Fruit fly (Drosophila melanogaster) whole organism, embryonic: ENCODE measurements around the gene CG6790.

Experiments used
- CG15479 ChIP-seq: fragments of 200-800 bp; sonication (Bioruptor generic); optimal IDR thresholded peaks from 3 replicates; lab custom pipeline; 2019; ENCODE audit warnings: missing biosample characterization, mild to moderate bottlenecking, missing genetic modification characterization, moderate library complexity
- CG17328 ChIP-seq: fragments of 200-800 bp; sonication (Bioruptor generic); IDR thresholded peaks from 2 replicates; pipeline ENCODE4 v1.3.6; 2022; ENCODE audit warnings: missing biosample characterization, missing genetic modification characterization
- CG17361 ChIP-seq: fragments of 200-800 bp; sonication (Bioruptor generic); IDR thresholded peaks from 3 replicates; pipeline ENCODE4 v1.3.6; 2022; ENCODE audit warnings: missing biosample characterization, missing genetic modification characterization
- CG17568 ChIP-seq: fragments of 200-800 bp; sonication (Bioruptor generic); optimal IDR thresholded peaks from 2 replicates; lab custom pipeline; 2018; ENCODE audit warnings: missing biosample characterization, mild to moderate bottlenecking, missing genetic modification characterization, moderate library complexity
- CG2120 ChIP-seq: fragments of 200-800 bp; sonication (Bioruptor generic); optimal IDR thresholded peaks from 3 replicates; lab custom pipeline; 2016; ENCODE audit warnings: missing biosample characterization, missing genetic modification characterization
- CG32532 ChIP-seq: fragments of 200-800 bp; sonication (Bioruptor generic); IDR thresholded peaks from 2 replicates; pipeline ENCODE4 v1.3.6; 2022; ENCODE audit warnings: missing biosample characterization, missing genetic modification characterization
- CG33557 ChIP-seq: fragments of 200-800 bp; sonication (Bioruptor generic); optimal IDR thresholded peaks from 2 replicates; lab custom pipeline; 2019; ENCODE audit warnings: missing biosample characterization, mild to moderate bottlenecking, missing genetic modification characterization, moderate library complexity
- CG34422 ChIP-seq: fragments of 200-800 bp; sonication (Bioruptor generic); IDR thresholded peaks from 3 replicates; pipeline ENCODE4 v1.3.6; 2022; ENCODE audit warnings: missing biosample characterization, missing genetic modification characterization
- CG42726 ChIP-seq: fragments of 200-800 bp; sonication (Bioruptor generic); IDR thresholded peaks from 2 replicates; pipeline ENCODE4 v1.3.6; 2022; ENCODE audit warnings: missing biosample characterization, missing genetic modification characterization; ENCODE audit not compliant: partially characterized antibody
- CG6175 ChIP-seq: fragments of 200-800 bp; sonication (Bioruptor generic); IDR thresholded peaks from 3 replicates; pipeline ENCODE4 v1.3.6; 2022; ENCODE audit warnings: missing biosample characterization, missing genetic modification characterization
- CG6689 ChIP-seq: fragments of 200-800 bp; sonication (Bioruptor generic); IDR thresholded peaks from 2 replicates; pipeline ENCODE4 v1.3.6; 2022; ENCODE audit warnings: missing biosample characterization, missing genetic modification characterization
- CG7745 ChIP-seq: fragments of 200-800 bp; sonication (Bioruptor generic); optimal IDR thresholded peaks from 2 replicates; lab custom pipeline; 2018; ENCODE audit warnings: missing biosample characterization, mild to moderate bottlenecking, missing genetic modification characterization, moderate library complexity
- CG8359 ChIP-seq: fragments of 200-800 bp; sonication (Bioruptor generic); optimal IDR thresholded peaks from 2 replicates; lab custom pipeline; 2017; ENCODE audit warnings: missing biosample characterization, mild to moderate bottlenecking, missing genetic modification characterization, borderline replicate concordance
- Deaf1 ChIP-seq: fragments of 200-800 bp; optimal IDR thresholded peaks from 3 replicates; lab custom pipeline; 2019; ENCODE audit warnings: missing biosample characterization, mild to moderate bottlenecking, missing genetic modification characterization, moderate library complexity
- Doc2 ChIP-seq: fragments of 200-800 bp; sonication (Bioruptor generic); IDR thresholded peaks from 2 replicates; pipeline ENCODE4 v1.3.6; 2022; ENCODE audit warnings: missing biosample characterization, missing genetic modification characterization
- Dp ChIP-seq: fragments of 200-800 bp; sonication (Bioruptor generic); optimal IDR thresholded peaks from 2 replicates; lab custom pipeline; 2018; ENCODE audit warnings: missing biosample characterization, mild to moderate bottlenecking, missing genetic modification characterization, moderate library complexity
- Jarid2 ChIP-seq: fragments of 200-800 bp; sonication (Bioruptor generic); optimal IDR thresholded peaks from 3 replicates; lab custom pipeline; 2017; ENCODE audit warnings: mild to moderate bottlenecking, missing biosample characterization, missing genetic modification reagents, missing genetic modification characterization
- Lpt ChIP-seq: fragments of >200 bp; optimal IDR thresholded peaks from 2 replicates; lab custom pipeline; 2018; ENCODE audit warnings: missing biosample characterization, missing genetic modification characterization
- Oaz ChIP-seq: fragments of 200-800 bp; sonication (Bioruptor generic); IDR thresholded peaks from 2 replicates; pipeline ENCODE4 v1.3.6; 2022; ENCODE audit warnings: missing biosample characterization, missing genetic modification characterization
- Pdp1 ChIP-seq, 2 experiments: fragments of 200-800 bp; sonication (Bioruptor generic); optimal IDR thresholded peaks; 3 replicates each; lab custom pipeline; 2016; ENCODE audit warnings: missing biosample characterization in 2 of 2, missing genetic modification characterization in 2 of 2, mild to moderate bottlenecking in 1 of 2, moderate library complexity in 1 of 2
- Sry-β ChIP-seq: fragments of 200-800 bp; sonication (Bioruptor generic); optimal IDR thresholded peaks from 2 replicates; lab custom pipeline; 2018; ENCODE audit warnings: missing biosample characterization, mild to moderate bottlenecking, missing genetic modification characterization, moderate library complexity
- Taf1 ChIP-seq: fragments of 200-800 bp; sonication (Bioruptor generic); IDR thresholded peaks from 2 replicates; pipeline ENCODE4 v1.3.6; 2022; ENCODE audit warnings: missing biosample characterization, missing genetic modification characterization
- abd-A ChIP-seq: fragments of 200-800 bp; sonication (Bioruptor generic); optimal IDR thresholded peaks from 3 replicates; lab custom pipeline; 2019; ENCODE audit warnings: missing biosample characterization, mild to moderate bottlenecking, missing genetic modification characterization, moderate library complexity
- ac ChIP-seq: fragments of 200-800 bp; sonication (Bioruptor generic); optimal IDR thresholded peaks from 3 replicates; lab custom pipeline; 2017; ENCODE audit warnings: missing biosample characterization, mild to moderate bottlenecking, missing genetic modification characterization
- ase ChIP-seq: fragments of 200-800 bp; sonication (Bioruptor generic); IDR thresholded peaks from 3 replicates; pipeline ENCODE4 v1.3.6; 2022; ENCODE audit warnings: missing biosample characterization, missing genetic modification characterization
- ato ChIP-seq: fragments of 200-800 bp; sonication (Bioruptor generic); IDR thresholded peaks from 2 replicates; pipeline ENCODE4 v1.3.6; 2022; ENCODE audit warnings: missing biosample characterization, missing genetic modification characterization; ENCODE audit not compliant: partially characterized antibody
- az2 ChIP-seq: fragments of 200-800 bp; sonication (Bioruptor generic); optimal IDR thresholded peaks from 3 replicates; lab custom pipeline; 2016; ENCODE audit warnings: missing biosample characterization, missing genetic modification characterization
- cg ChIP-seq: fragments of 200-800 bp; sonication (Bioruptor generic); optimal IDR thresholded peaks from 3 replicates; lab custom pipeline; 2019; ENCODE audit warnings: missing biosample characterization, mild to moderate bottlenecking, missing genetic modification characterization, moderate library complexity
- chinmo ChIP-seq: fragments of 200-800 bp; sonication (Bioruptor generic); IDR thresholded peaks from 4 replicates; pipeline ENCODE4 v1.3.6; 2022; ENCODE audit warnings: missing biosample characterization, missing genetic modification characterization; ENCODE audit not compliant: partially characterized antibody
- crol ChIP-seq: fragments of 200-800 bp; sonication (Bioruptor generic); IDR thresholded peaks from 2 replicates; pipeline ENCODE4 v1.3.6; 2022; ENCODE audit warnings: missing biosample characterization, missing genetic modification characterization
- cwo ChIP-seq: fragments of 200-800 bp; sonication (Bioruptor generic); optimal IDR thresholded peaks from 3 replicates; lab custom pipeline; 2017; ENCODE audit warnings: missing biosample characterization, missing genetic modification characterization, mild to moderate bottlenecking, moderate library complexity, missing genetic modification reagents
- fd102C ChIP-seq: fragments of 200-800 bp; sonication (Bioruptor generic); optimal IDR thresholded peaks from 2 replicates; lab custom pipeline; 2018; ENCODE audit warnings: missing biosample characterization, mild to moderate bottlenecking, missing genetic modification characterization, moderate library complexity
- fd64A ChIP-seq: fragments of 200-800 bp; sonication (Bioruptor generic); optimal IDR thresholded peaks from 3 replicates; lab custom pipeline; 2018; ENCODE audit warnings: missing biosample characterization, mild to moderate bottlenecking, missing genetic modification characterization
- gsb ChIP-seq: fragments of 200-800 bp; sonication (Bioruptor generic); IDR thresholded peaks from 2 replicates; pipeline ENCODE4 v1.3.6; 2022; ENCODE audit warnings: missing biosample characterization, missing genetic modification characterization
- hth ChIP-seq: fragments of >200 bp; optimal IDR thresholded peaks from 2 replicates; lab custom pipeline; 2017; ENCODE audit warnings: inconsistent platforms
- insv ChIP-seq, 2 experiments: fragments of 200-800 bp; sonication (Bioruptor generic); optimal IDR thresholded peaks; 3 replicates each; lab custom pipeline; 2016 to 2018; ENCODE audit warnings: missing biosample characterization in 2 of 2, missing genetic modification characterization in 2 of 2
- pita ChIP-seq: fragments of 200-800 bp; sonication (Bioruptor generic); optimal IDR thresholded peaks from 2 replicates; lab custom pipeline; 2017; ENCODE audit warnings: missing biosample characterization, mild to moderate bottlenecking, missing genetic modification characterization
- pnt ChIP-seq: fragments of 200-800 bp; sonication (Bioruptor generic); optimal IDR thresholded peaks from 3 replicates; lab custom pipeline; 2016; ENCODE audit warnings: missing biosample characterization, missing genetic modification characterization
- sc ChIP-seq, 3 experiments: fragments of >200 bp in 2 of 3; fragments of 200-800 bp in 1 of 3; sonication (Bioruptor generic) in 1 of 3; optimal IDR thresholded peaks; 2 replicates in 2 of 3; 3 replicates in 1 of 3; lab custom pipeline; 2017; ENCODE audit warnings: mild to moderate bottlenecking in 1 of 3, missing biosample characterization in 1 of 3, missing genetic modification characterization in 1 of 3, missing genetic modification reagents in 1 of 3
- stc ChIP-seq: fragments of 200-800 bp; sonication (Bioruptor generic); IDR thresholded peaks from 2 replicates; pipeline ENCODE4 v1.3.6; 2022; ENCODE audit warnings: missing biosample characterization, missing genetic modification characterization
- tll ChIP-seq, 2 experiments: fragments of 200-800 bp in 1 of 2; fragments of >200 bp in 1 of 2; sonication (Bioruptor generic) in 1 of 2; optimal IDR thresholded peaks; 2 replicates each; lab custom pipeline; 2017 to 2019; ENCODE audit warnings: missing biosample characterization in 2 of 2, missing genetic modification characterization in 2 of 2, mild to moderate bottlenecking in 1 of 2, moderate library complexity in 1 of 2
- tna ChIP-seq: fragments of 200-800 bp; sonication (Bioruptor generic); IDR thresholded peaks from 2 replicates; pipeline ENCODE4 v1.3.6; 2022; ENCODE audit warnings: missing biosample characterization, missing genetic modification characterization; ENCODE audit not compliant: partially characterized antibody
- vvl ChIP-seq: fragments of 200-800 bp; sonication (Bioruptor generic); IDR thresholded peaks from 2 replicates; pipeline ENCODE4 v1.3.6; 2022; ENCODE audit warnings: missing biosample characterization, missing genetic modification characterization
- wor ChIP-seq: fragments of 200-800 bp; sonication (Bioruptor generic); IDR thresholded peaks from 2 replicates; pipeline ENCODE4 v1.3.6; 2022; ENCODE audit warnings: missing biosample characterization, missing genetic modification characterization
- z ChIP-seq: fragments of 200-800 bp; sonication (Bioruptor generic); IDR thresholded peaks from 3 replicates; pipeline ENCODE4 v1.3.6; 2022; ENCODE audit warnings: missing biosample characterization, missing genetic modification characterization
- zen ChIP-seq: fragments of 200-800 bp; sonication (Bioruptor generic); optimal IDR thresholded peaks from 3 replicates; lab custom pipeline; 2018; ENCODE audit warnings: missing biosample characterization, mild to moderate bottlenecking, missing genetic modification characterization, moderate library complexity
- zf30C ChIP-seq: fragments of 200-800 bp; sonication (Bioruptor generic); optimal IDR thresholded peaks from 3 replicates; lab custom pipeline; 2018; ENCODE audit warnings: missing biosample characterization, mild to moderate bottlenecking, missing genetic modification characterization

Gene CG6790

dm6 chr3R:11571408-11571807 is 7.1 kb downstream of the CG6790 start:
- TF ChIP-seq CG17328 (GFP tag; lab: Robert Waterston, UW) (no peak), zf30C (no peak), CG33557 (GFP tag; lab: Kevin White, UChicago) (no peak), CG8359 (GFP tag; lab: Kevin White, UChicago) (no peak), sc (optimal IDR thresholded peaks at IDR 0.05; lab: Kevin White, UChicago) (no peak), sc (GFP tag; optimal IDR thresholded peaks at IDR 0.05; lab: Kevin White, UChicago) (no peak), CG32532 (GFP tag; lab: Robert Waterston, UW) (no peak), Dp (GFP tag; lab: Kevin White, UChicago) (no peak), Doc2 (no peak), ac (GFP tag; lab: Kevin White, UChicago) (no peak), tna (GFP tag; lab: Robert Waterston, UW) (no peak), CG7745 (tag; lab: Kevin White, UChicago) (no peak), CG6689 (GFP tag; lab: Robert Waterston, UW) (no peak), Sry-β (no peak), CG17568 (GFP tag; lab: Kevin White, UChicago) (no peak), Pdp1 (GFP tag; optimal IDR thresholded peaks at IDR 0.05; lab: Kevin White, UChicago) (no peak), zen (tag; lab: Kevin White, UChicago) (peak; percentile 73), CG2120 (GFP tag; lab: Kevin White, UChicago) (no peak), abd-A (no peak), tll (GFP tag; optimal IDR thresholded peaks at IDR 0.05; lab: Kevin White, UChicago) (peak in 1 of 2 experiments; percentile 73), az2 (no peak), ato (GFP tag; lab: Robert Waterston, UW) (no peak), CG15479 (GFP tag; lab: Kevin White, UChicago) (peak; percentile 55), hth (lab: Kevin White, UChicago) (no peak)
- TF ChIP-seq, all 482 proteins: peak for 3

dm6 chr3R:11569993-11570392 is 8.6 kb downstream of the CG6790 start:
- TF ChIP-seq pita (no peak), Sry-β (no peak), cwo (peak; percentile 82), ase (GFP tag; lab: Robert Waterston, UW) (no peak), cg (GFP tag; lab: Kevin White, UChicago) (peak; percentile 48), crol (GFP tag; lab: Robert Waterston, UW) (peak; percentile 52), CG34422 (GFP tag; lab: Robert Waterston, UW) (no peak), CG42726 (no peak), chinmo (GFP tag; lab: Robert Waterston, UW) (0 out of 4 replicates have a peak, but pooled peaks have one; percentile 71), stc (GFP tag; lab: Robert Waterston, UW) (0 out of 2 replicates have a peak, but pooled peaks have one; percentile 8), vvl (GFP tag; lab: Robert Waterston, UW) (peak; percentile 48; the same call in 1 of the 2 replicates)

- TF ChIP-seq z (GFP tag; lab: Robert Waterston, UW) = peak; percentile 57; the same call in 2 of the 3 replicates
- no peak for TF ChIP-seq CG17361 (GFP tag; lab: Robert Waterston, UW)
- TF ChIP-seq Taf1 = peak; percentile 55; the same call in 1 of the 2 replicates
- no peak for TF ChIP-seq pnt (GFP tag; lab: Kevin White, UChicago)
- TF ChIP-seq fd102C (GFP tag; lab: Kevin White, UChicago) = no peak
- peak; percentile 85 for TF ChIP-seq Deaf1 (tag; lab: Kevin White, UChicago)
- no peak for TF ChIP-seq wor
- TF ChIP-seq fd64A = no peak
- peak; percentile 14; the same call in 1 of the 2 replicates for TF ChIP-seq CG42726
- no peak for TF ChIP-seq CG6175 (GFP tag; lab: Robert Waterston, UW)
- TF ChIP-seq zf30C = no peak
- TF ChIP-seq Oaz (GFP tag; lab: Robert Waterston, UW) = no peak
- peak; percentile 96 for TF ChIP-seq Jarid2 (GFP tag; lab: Kevin White, UChicago)
- no peak for TF ChIP-seq Lpt (GFP tag; lab: Kevin White, UChicago)
- no peak; the same call in 1 of the 2 replicates for TF ChIP-seq gsb (GFP tag; lab: Robert Waterston, UW)
- peak in 1 of 2 experiments; percentile 6 for TF ChIP-seq insv (GFP tag; optimal IDR thresholded peaks at IDR 0.05; lab: Kevin White, UChicago)
Measured at dm6 chr3R:11568873-11569450, 9.6 kb downstream of the CG6790 start, which contains the start of gene Mrp4. TSS of gene Mrp4 (plus strand) at chr3R:11569250.
